Fruit fly (Drosophila melanogaster) S2 (cell line): Measurements from ENCODE around the gene CSN1a.

Experiments used
- CG8478 ChIP-seq: fragments of >200 bp; optimal IDR thresholded peaks from 2 replicates; lab custom pipeline; 2018
- CTCF ChIP-seq, 2 experiments: fragments of >200 bp; optimal IDR thresholded peaks; 2 replicates each; lab custom pipeline; 2018

Gene CSN1a

dm6 chr2L:14784498-14784897 lies 21.9 kb downstream of the CSN1a start, which contains the start of gene CG18636:
Gene CG18636 (minus strand): TSS chr2L:14784598.
- no peak for TF ChIP-seq CTCF (optimal IDR thresholded peaks at IDR 0.05; lab: Kevin White, UChicago)
- no peak for TF ChIP-seq CG8478 (lab: Kevin White, UChicago)

- TF ChIP-seq CTCF (optimal IDR thresholded peaks at IDR 0.05; lab: Kevin White, UChicago) (no peak), CG8478 (lab: Kevin White, UChicago) (no peak)
Measured at dm6 chr2L:14796542-14796941, 34.0 kb downstream of the CSN1a start, which contains the start of gene CG18420. Gene CG18420 (minus strand): TSS chr2L:14796642.

- TF ChIP-seq CTCF (optimal IDR thresholded peaks at IDR 0.05; lab: Kevin White, UChicago) = no peak
- no peak for TF ChIP-seq CG8478 (lab: Kevin White, UChicago)
Measured at dm6 chr2L:14797554-14797953, 35.0 kb downstream of the CSN1a start.

DNA sequence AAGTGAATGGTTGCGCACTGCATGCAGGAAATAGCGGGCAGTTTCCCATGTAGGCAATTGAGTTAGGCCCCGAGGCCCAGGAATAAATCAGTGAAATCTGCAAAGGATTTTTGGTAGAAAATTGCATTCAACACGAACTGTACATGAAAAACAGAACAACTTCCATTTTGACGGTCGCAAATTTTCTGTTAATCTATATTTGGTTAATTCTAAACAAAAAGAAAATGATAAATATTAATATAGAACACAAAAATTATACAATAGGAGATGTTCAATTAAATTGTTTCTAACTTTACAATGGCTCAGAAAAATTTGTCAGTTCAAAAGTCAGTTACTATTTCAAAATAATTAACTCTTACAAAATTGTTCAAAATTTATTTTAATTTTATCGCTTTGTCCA lies 39.5 kb downstream of the CSN1a start, which contains the start of gene CG33308:
CG33308 (plus strand) TSS at position 301 of the 400 bp plus-strand sequence.
- TF ChIP-seq CTCF (optimal IDR thresholded peaks at IDR 0.05; lab: Kevin White, UChicago) (no peak), CG8478 (lab: Kevin White, UChicago) (no peak)

DNA sequence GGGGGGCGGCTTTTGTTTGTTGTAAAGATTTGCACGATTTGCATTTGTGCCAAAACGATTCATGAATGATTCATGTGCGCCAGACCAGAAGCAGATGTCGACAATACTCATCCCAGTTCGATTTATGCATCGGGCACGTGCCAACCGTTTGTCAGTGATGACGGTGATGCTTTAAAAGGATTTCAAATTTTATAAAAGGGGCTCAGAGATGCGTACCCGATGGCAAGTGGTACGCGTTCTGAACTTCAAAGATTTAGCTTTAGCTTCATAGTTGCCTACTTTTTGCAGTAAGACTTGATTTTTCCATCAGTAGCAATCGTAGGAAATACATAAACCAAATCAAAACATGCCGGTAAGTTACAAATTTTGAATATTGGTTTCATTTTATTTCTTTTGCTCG lies 47.9 kb downstream of the CSN1a start, which contains the start of gene CG33309:
CG33309 (plus strand) TSS at position 301 of the 400 bp plus-strand sequence.
- TF ChIP-seq CG8478 (lab: Kevin White, UChicago) = no peak
- no peak for TF ChIP-seq CTCF (optimal IDR thresholded peaks at IDR 0.05; lab: Kevin White, UChicago)
